Fruit fly (Drosophila melanogaster) whole organism, embryonic: ENCODE results near the gene CG11828.
A peak's percentile ranks its signal among the peaks of the same experiment; 100 is the strongest.

Experiments
- Atf3 ChIP-seq: fragments of 200-800 bp; sonication (Bioruptor generic); optimal IDR thresholded peaks from 3 replicates; lab custom pipeline; 2016; ENCODE audit warnings: missing biosample characterization, missing genetic modification characterization
- B-H1 ChIP-seq: fragments of 200-800 bp; sonication (Bioruptor generic); IDR thresholded peaks from 3 replicates; pipeline ENCODE4 v1.3.6; 2022; ENCODE audit warnings: missing biosample characterization, missing genetic modification characterization
- CG10462 ChIP-seq: fragments of 200-800 bp; sonication (Bioruptor generic); optimal IDR thresholded peaks from 2 replicates; lab custom pipeline; 2016; ENCODE audit warnings: missing biosample characterization, missing genetic modification characterization
- CG10654 ChIP-seq: fragments of 200-800 bp; sonication (Bioruptor generic); optimal IDR thresholded peaks from 2 replicates; lab custom pipeline; 2016; ENCODE audit warnings: missing biosample characterization, missing genetic modification characterization
- CG11247 ChIP-seq: fragments of 200-800 bp; sonication (Bioruptor generic); IDR thresholded peaks from 2 replicates; pipeline ENCODE4 v1.3.6; 2022; ENCODE audit warnings: missing biosample characterization, missing genetic modification characterization
- CG12071 ChIP-seq: fragments of 200-800 bp; sonication (Bioruptor generic); optimal IDR thresholded peaks from 3 replicates; lab custom pipeline; 2018; ENCODE audit warnings: missing biosample characterization, mild to moderate bottlenecking, missing genetic modification characterization
- CG13424 ChIP-seq: fragments of 200-800 bp; sonication (Bioruptor generic); optimal IDR thresholded peaks from 2 replicates; lab custom pipeline; 2019; ENCODE audit warnings: missing biosample characterization, mild to moderate bottlenecking, missing genetic modification characterization, moderate library complexity
- CG16863 ChIP-seq: fragments of 200-800 bp; sonication (Bioruptor generic); optimal IDR thresholded peaks from 3 replicates; lab custom pipeline; 2016; ENCODE audit warnings: missing biosample characterization, missing genetic modification characterization
- CG17361 ChIP-seq: fragments of 200-800 bp; sonication (Bioruptor generic); IDR thresholded peaks from 3 replicates; pipeline ENCODE4 v1.3.6; 2022; ENCODE audit warnings: missing biosample characterization, missing genetic modification characterization
- CG17802 ChIP-seq: fragments of 200-800 bp; sonication (Bioruptor generic); optimal IDR thresholded peaks from 2 replicates; lab custom pipeline; 2018; ENCODE audit warnings: missing biosample characterization, mild to moderate bottlenecking, missing genetic modification characterization, moderate library complexity
- CG3065 ChIP-seq: fragments of 200-800 bp; sonication (Bioruptor generic); optimal IDR thresholded peaks from 2 replicates; lab custom pipeline; 2016; ENCODE audit warnings: missing biosample characterization, missing genetic modification characterization
- CG6654 ChIP-seq: fragments of 200-800 bp; sonication (Bioruptor generic); optimal IDR thresholded peaks from 2 replicates; lab custom pipeline; 2017; ENCODE audit warnings: missing biosample characterization, mild to moderate bottlenecking, missing genetic modification characterization
- CG6854 ChIP-seq: fragments of 200-800 bp; sonication (Bioruptor generic); optimal IDR thresholded peaks from 3 replicates; lab custom pipeline; 2017; ENCODE audit warnings: missing biosample characterization, mild to moderate bottlenecking, missing genetic modification characterization
- CG7745 ChIP-seq: fragments of 200-800 bp; sonication (Bioruptor generic); optimal IDR thresholded peaks from 2 replicates; lab custom pipeline; 2018; ENCODE audit warnings: missing biosample characterization, mild to moderate bottlenecking, missing genetic modification characterization, moderate library complexity
- CG7839 ChIP-seq: fragments of 200-800 bp; sonication (Bioruptor generic); optimal IDR thresholded peaks from 3 replicates; lab custom pipeline; 2018; ENCODE audit warnings: missing biosample characterization, mild to moderate bottlenecking, missing genetic modification characterization, moderate library complexity
- Deaf1 ChIP-seq: fragments of 200-800 bp; optimal IDR thresholded peaks from 3 replicates; lab custom pipeline; 2019; ENCODE audit warnings: missing biosample characterization, mild to moderate bottlenecking, missing genetic modification characterization, moderate library complexity
- Dek ChIP-seq: fragments of 200-800 bp; sonication (Bioruptor generic); optimal IDR thresholded peaks from 3 replicates; lab custom pipeline; 2019; ENCODE audit warnings: missing biosample characterization, mild to moderate bottlenecking, missing genetic modification characterization, moderate library complexity
- Dref ChIP-seq: fragments of 200-800 bp; sonication (Bioruptor generic); IDR thresholded peaks from 2 replicates; pipeline ENCODE4 v1.3.6; 2022; ENCODE audit warnings: missing biosample characterization, missing genetic modification characterization
- H15 ChIP-seq: fragments of 200-800 bp; sonication (Bioruptor generic); IDR thresholded peaks from 3 replicates; pipeline ENCODE4 v1.3.6; 2022; ENCODE audit warnings: missing biosample characterization, missing genetic modification characterization
- HLH4C ChIP-seq: fragments of 200-800 bp; sonication (Bioruptor generic); IDR thresholded peaks from 3 replicates; pipeline ENCODE4 v1.3.6; 2022; ENCODE audit warnings: missing biosample characterization, missing genetic modification characterization; ENCODE audit not compliant: partially characterized antibody
- NC2β ChIP-seq: fragments of 200-800 bp; sonication (Bioruptor generic); optimal IDR thresholded peaks from 2 replicates; lab custom pipeline; 2016; ENCODE audit warnings: missing biosample characterization, missing genetic modification characterization
- Neu2 ChIP-seq: fragments of 200-800 bp; sonication (Bioruptor generic); optimal IDR thresholded peaks from 3 replicates; lab custom pipeline; 2016; ENCODE audit warnings: missing biosample characterization, missing genetic modification characterization, borderline replicate concordance
- Ravus ChIP-seq: fragments of 200-800 bp; sonication (Bioruptor generic); IDR thresholded peaks from 2 replicates; pipeline ENCODE4 v1.3.6; 2022; ENCODE audit warnings: missing biosample characterization, missing genetic modification characterization
- Rfx ChIP-seq: fragments of 200-800 bp; sonication (Bioruptor generic); IDR thresholded peaks from 2 replicates; pipeline ENCODE4 v1.3.6; 2022; ENCODE audit warnings: missing biosample characterization, missing genetic modification characterization
- Scr ChIP-seq: fragments of 200-800 bp; sonication (Bioruptor generic); IDR thresholded peaks from 2 replicates; pipeline ENCODE4 v1.3.6; 2022; ENCODE audit warnings: missing biosample characterization, missing genetic modification characterization; ENCODE audit not compliant: partially characterized antibody
- Sry-δ ChIP-seq: fragments of 200-800 bp; sonication (Bioruptor generic); optimal IDR thresholded peaks from 2 replicates; lab custom pipeline; 2016; ENCODE audit warnings: missing biosample characterization, missing genetic modification characterization
- az2 ChIP-seq: fragments of 200-800 bp; sonication (Bioruptor generic); optimal IDR thresholded peaks from 3 replicates; lab custom pipeline; 2016; ENCODE audit warnings: missing biosample characterization, missing genetic modification characterization
- br ChIP-seq: fragments of >200 bp; optimal IDR thresholded peaks from 2 replicates; lab custom pipeline; 2017
- btn ChIP-seq: fragments of 200-800 bp; sonication (Bioruptor generic); optimal IDR thresholded peaks from 2 replicates; lab custom pipeline; 2016; ENCODE audit warnings: missing biosample characterization, missing genetic modification characterization
- cad ChIP-seq: fragments of >200 bp; optimal IDR thresholded peaks from 2 replicates; lab custom pipeline; 2017; ENCODE audit warnings: missing biosample characterization, missing genetic modification characterization
- cato ChIP-seq: fragments of 200-800 bp; sonication (Bioruptor generic); optimal IDR thresholded peaks from 2 replicates; lab custom pipeline; 2016; ENCODE audit warnings: missing biosample characterization, missing genetic modification characterization, borderline replicate concordance
- eyg ChIP-seq: fragments of 200-800 bp; sonication (Bioruptor generic); optimal IDR thresholded peaks from 3 replicates; lab custom pipeline; 2016; ENCODE audit warnings: missing biosample characterization, missing genetic modification characterization
- fd96Cb ChIP-seq: fragments of 200-800 bp; sonication (Bioruptor generic); optimal IDR thresholded peaks from 2 replicates; lab custom pipeline; 2018; ENCODE audit warnings: missing biosample characterization, mild to moderate bottlenecking, missing genetic modification characterization, moderate library complexity
- gce ChIP-seq: fragments of 200-800 bp; sonication (Bioruptor generic); IDR thresholded peaks from 3 replicates; pipeline ENCODE4 v1.3.6; 2022; ENCODE audit warnings: missing biosample characterization, missing genetic modification characterization
- ham ChIP-seq: fragments of 200-800 bp; sonication (Bioruptor generic); IDR thresholded peaks from 2 replicates; pipeline ENCODE4 v1.3.6; 2022; ENCODE audit warnings: missing biosample characterization, missing genetic modification characterization
- jing ChIP-seq: fragments of 200-800 bp; sonication (Bioruptor generic); optimal IDR thresholded peaks from 2 replicates; lab custom pipeline; 2018; ENCODE audit warnings: missing biosample characterization, mild to moderate bottlenecking, missing genetic modification characterization
- ken ChIP-seq: fragments of 200-800 bp; sonication (Bioruptor generic); IDR thresholded peaks from 3 replicates; pipeline ENCODE4 v1.3.6; 2022; ENCODE audit warnings: missing biosample characterization, missing genetic modification characterization
- maf-S ChIP-seq: fragments of 200-800 bp; sonication (Bioruptor generic); optimal IDR thresholded peaks from 2 replicates; lab custom pipeline; 2016; ENCODE audit warnings: missing biosample characterization, missing genetic modification characterization
- nau ChIP-seq: fragments of 200-800 bp; sonication (Bioruptor generic); optimal IDR thresholded peaks from 3 replicates; lab custom pipeline; 2017; ENCODE audit warnings: missing biosample characterization, mild to moderate bottlenecking, missing genetic modification characterization, missing genetic modification reagents
- odd ChIP-seq: fragments of 200-800 bp; sonication (Bioruptor generic); optimal IDR thresholded peaks from 2 replicates; lab custom pipeline; 2017; ENCODE audit warnings: missing biosample characterization, mild to moderate bottlenecking, missing genetic modification characterization
- psq ChIP-seq: fragments of 200-800 bp; sonication (Bioruptor generic); optimal IDR thresholded peaks from 2 replicates; lab custom pipeline; 2017; ENCODE audit warnings: missing biosample characterization, missing genetic modification characterization
- rib ChIP-seq: fragments of 200-800 bp; sonication (Bioruptor generic); IDR thresholded peaks from 2 replicates; pipeline ENCODE4 v1.3.6; 2022; ENCODE audit warnings: missing biosample characterization, missing genetic modification characterization
- sc ChIP-seq, 3 experiments: fragments of >200 bp in 2 of 3; fragments of 200-800 bp in 1 of 3; sonication (Bioruptor generic) in 1 of 3; optimal IDR thresholded peaks; 2 replicates in 2 of 3; 3 replicates in 1 of 3; lab custom pipeline; 2017; ENCODE audit warnings: mild to moderate bottlenecking in 1 of 3, missing biosample characterization in 1 of 3, missing genetic modification characterization in 1 of 3, missing genetic modification reagents in 1 of 3
- sd ChIP-seq: fragments of 200-800 bp; sonication (Bioruptor generic); optimal IDR thresholded peaks from 3 replicates; lab custom pipeline; 2018; ENCODE audit warnings: missing biosample characterization, mild to moderate bottlenecking, missing genetic modification characterization, moderate library complexity
- sima ChIP-seq: fragments of 200-800 bp; sonication (Bioruptor generic); optimal IDR thresholded peaks from 2 replicates; lab custom pipeline; 2016; ENCODE audit warnings: missing biosample characterization, missing genetic modification characterization
- sna ChIP-seq: fragments of 200-800 bp; sonication (Bioruptor generic); IDR thresholded peaks from 2 replicates; pipeline ENCODE4 v1.3.6; 2022; ENCODE audit warnings: missing biosample characterization, missing genetic modification characterization; ENCODE audit not compliant: partially characterized antibody
- sug ChIP-seq: fragments of 200-800 bp; optimal IDR thresholded peaks from 2 replicates; lab custom pipeline; 2019; ENCODE audit warnings: missing biosample characterization, mild to moderate bottlenecking, missing genetic modification characterization, moderate library complexity
- tap ChIP-seq: fragments of 200-800 bp; optimal IDR thresholded peaks from 3 replicates; lab custom pipeline; 2019; ENCODE audit warnings: missing biosample characterization, mild to moderate bottlenecking, missing genetic modification characterization, moderate library complexity
- tll ChIP-seq, 2 experiments: fragments of 200-800 bp in 1 of 2; fragments of >200 bp in 1 of 2; sonication (Bioruptor generic) in 1 of 2; optimal IDR thresholded peaks; 2 replicates each; lab custom pipeline; 2017 to 2019; ENCODE audit warnings: missing biosample characterization in 2 of 2, missing genetic modification characterization in 2 of 2, mild to moderate bottlenecking in 1 of 2, moderate library complexity in 1 of 2
- twi ChIP-seq: fragments of 200-800 bp; optimal IDR thresholded peaks from 2 replicates; lab custom pipeline; 2019; ENCODE audit warnings: missing biosample characterization, mild to moderate bottlenecking, missing genetic modification characterization, moderate library complexity
- wor ChIP-seq: fragments of 200-800 bp; sonication (Bioruptor generic); IDR thresholded peaks from 2 replicates; pipeline ENCODE4 v1.3.6; 2022; ENCODE audit warnings: missing biosample characterization, missing genetic modification characterization

Gene CG11828

DNA sequence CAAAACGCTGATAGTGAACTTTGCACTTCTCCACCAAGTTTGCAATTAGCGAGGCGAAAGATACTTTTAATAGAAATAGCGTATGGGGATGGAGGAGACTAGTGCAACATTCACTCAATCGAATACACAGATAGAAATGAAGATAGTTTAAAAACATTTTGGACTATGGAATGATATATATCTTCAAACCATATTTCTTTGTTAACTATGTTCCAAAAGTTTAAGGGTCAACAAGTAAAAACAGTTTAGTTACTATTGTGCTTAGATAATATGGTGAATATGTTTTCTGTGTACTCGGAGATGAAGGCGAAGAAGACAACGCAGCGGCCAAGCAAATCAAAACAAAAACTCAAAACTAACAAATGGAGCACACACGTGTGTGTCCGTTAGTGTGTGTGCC lies 18.7 kb upstream of the CG11828 start (continued):
- TF ChIP-seq wor (GFP tag; lab: Robert Waterston, UW): peak; percentile 49; the same call in 1 of the 2 replicates
- TF ChIP-seq jing (GFP tag; lab: Kevin White, UChicago): peak; percentile 15
- no peak for TF ChIP-seq NC2β (GFP tag; lab: Kevin White, UChicago)
- TF ChIP-seq ken: peak; percentile 45; the same call in 1 of the 3 replicates
- TF ChIP-seq CG7839 (tag; lab: Kevin White, UChicago): peak; percentile 63
- TF ChIP-seq gce (GFP tag; lab: Robert Waterston, UW): no peak
- TF ChIP-seq sc (optimal IDR thresholded peaks at IDR 0.05; lab: Kevin White, UChicago): no peak
- TF ChIP-seq sc (GFP tag; optimal IDR thresholded peaks at IDR 0.05; lab: Kevin White, UChicago): no peak
- no peak for TF ChIP-seq tll (GFP tag; optimal IDR thresholded peaks at IDR 0.05; lab: Kevin White, UChicago)
- peak; percentile 65; the same call in 2 of the 3 replicates for TF ChIP-seq H15 (GFP tag; lab: Robert Waterston, UW)
- 0 out of 2 replicates have a peak, but pooled peaks have one; percentile 16 for TF ChIP-seq CG11247 (GFP tag; lab: Robert Waterston, UW)
- peak; percentile 58 for TF ChIP-seq fd96Cb (tag; lab: Kevin White, UChicago)
- TF ChIP-seq Neu2 (GFP tag; lab: Kevin White, UChicago): no peak
- TF ChIP-seq sima: no peak
- TF ChIP-seq CG3065 (GFP tag; lab: Kevin White, UChicago): no peak
- no peak for TF ChIP-seq odd
- no peak for TF ChIP-seq Dek
- TF ChIP-seq cad: no peak
- peak; percentile 61 for TF ChIP-seq Rfx (GFP tag; lab: Robert Waterston, UW)
- no peak for TF ChIP-seq Sry-δ (GFP tag; lab: Kevin White, UChicago)
- TF ChIP-seq br (lab: Kevin White, UChicago): no peak
- peak; percentile 1 for TF ChIP-seq Deaf1 (tag; lab: Kevin White, UChicago)
- peak; percentile 8 for TF ChIP-seq CG17802 (tag; lab: Kevin White, UChicago)
- no peak for TF ChIP-seq CG6854
- peak; percentile 29; the same call in 1 of the 3 replicates for TF ChIP-seq B-H1 (GFP tag; lab: Robert Waterston, UW)
- TF ChIP-seq sug (tag; lab: Kevin White, UChicago): no peak
- TF ChIP-seq eyg (GFP tag; lab: Kevin White, UChicago): no peak
- TF ChIP-seq Atf3 (GFP tag; lab: Kevin White, UChicago): no peak
- TF ChIP-seq psq (GFP tag; lab: Kevin White, UChicago): no peak
- TF ChIP-seq Scr (GFP tag; lab: Robert Waterston, UW): no peak
- no peak for TF ChIP-seq sna (GFP tag; lab: Robert Waterston, UW)
- no peak for TF ChIP-seq sd (tag; lab: Kevin White, UChicago)
- TF ChIP-seq rib: no peak
- no peak for TF ChIP-seq cato
- peak; percentile 38 for TF ChIP-seq CG12071 (GFP tag; lab: Kevin White, UChicago)
- no peak for TF ChIP-seq btn (GFP tag; lab: Kevin White, UChicago)
- TF ChIP-seq CG13424 (tag; lab: Kevin White, UChicago): peak; percentile 54
- no peak for TF ChIP-seq twi (tag; lab: Kevin White, UChicago)
- TF ChIP-seq CG16863 (GFP tag; lab: Kevin White, UChicago): peak; percentile 9
- TF ChIP-seq CG17361: no peak; the same call in 1 of the 3 replicates
- TF ChIP-seq CG10654 (GFP tag; lab: Kevin White, UChicago): peak; percentile 3
- no peak for TF ChIP-seq maf-S (GFP tag; lab: Kevin White, UChicago)
- TF ChIP-seq Dref (GFP tag; lab: Robert Waterston, UW): no peak
- TF ChIP-seq CG6654 (GFP tag; lab: Kevin White, UChicago): no peak
- TF ChIP-seq CG7745 (tag; lab: Kevin White, UChicago): no peak
- no peak for TF ChIP-seq CG10462
- TF ChIP-seq nau (GFP tag; lab: Kevin White, UChicago): no peak
- no peak for TF ChIP-seq Ravus
- TF ChIP-seq tap: peak; percentile 51
- no peak for TF ChIP-seq HLH4C (GFP tag; lab: Robert Waterston, UW)
- TF ChIP-seq az2 (GFP tag; lab: Kevin White, UChicago): peak; percentile 25
- TF ChIP-seq ham (GFP tag; lab: Robert Waterston, UW): no peak
